Fruit fly (Drosophila melanogaster): Measurements from ENCODE around the gene RNaseX25.

The RNaseX25 gene

DNA sequence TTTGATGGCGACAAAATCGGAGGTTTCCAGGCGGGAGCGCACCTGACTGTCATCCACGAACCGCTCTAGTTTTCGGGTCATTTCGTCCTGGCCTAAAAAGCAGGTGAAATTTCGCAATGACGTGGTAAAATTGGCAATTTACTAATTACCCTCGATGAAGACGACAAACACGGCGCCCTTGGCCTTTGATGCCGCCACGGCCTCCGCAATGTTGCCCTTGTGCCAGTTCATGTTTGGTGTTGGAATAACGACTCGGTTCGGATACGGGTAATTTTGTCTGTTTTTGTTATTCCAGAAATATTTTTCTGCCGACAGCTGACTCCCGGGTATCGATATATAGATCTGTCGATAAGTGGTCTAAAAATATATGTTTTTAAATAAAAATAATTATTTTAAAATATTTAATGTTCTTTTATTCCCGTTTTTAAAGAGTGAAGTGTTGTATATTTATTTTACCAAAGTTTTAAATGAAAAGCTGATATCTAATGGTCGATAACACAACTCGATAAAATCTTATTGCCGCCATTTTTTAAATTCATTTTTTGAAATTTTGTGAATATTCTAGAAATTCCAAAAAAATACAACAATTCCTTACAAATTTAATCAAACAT, 4.4 kb downstream of the RNaseX25 start, which contains the start of gene CG8042:
Gene CG8042, minus strand, starts transcription at position 321 of the 611 bp plus-strand sequence.
- TF ChIP-seq cnc (optimal IDR thresholded peaks at IDR 0.05) (peak in 1 of 2 experiments; percentile 63), tj (GFP tag; optimal IDR thresholded peaks at IDR 0.05) (no peak), kay (GFP tag; ENCODE audit: borderline replicate concordance) (no peak), CG12768 (GFP tag; optimal IDR thresholded peaks at IDR 0.05) (no peak), bab1 (GFP tag; optimal IDR thresholded peaks at IDR 0.05) (peak; percentile 25)

DNA sequence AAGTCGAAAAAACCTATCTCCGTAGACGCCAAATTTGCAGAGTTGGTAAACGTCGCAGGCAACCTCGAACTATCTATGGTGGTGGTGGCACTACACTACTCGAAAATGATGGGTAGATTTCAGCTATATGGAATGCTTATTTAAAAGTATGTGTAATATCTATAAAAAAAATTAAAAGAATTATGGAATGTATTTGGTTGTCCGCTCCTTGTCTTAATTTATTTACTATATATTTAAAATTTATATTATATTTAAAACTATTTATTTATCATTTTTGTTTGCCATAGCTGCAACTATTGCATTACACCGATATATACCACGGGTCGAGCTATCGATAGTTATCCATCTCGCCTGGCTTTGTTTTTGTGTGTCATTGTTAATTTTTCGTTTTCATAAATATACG, 5.7 kb downstream of the RNaseX25 start, which contains the start of the genes HP4 and CG8209:
Gene HP4, minus strand, starts transcription at position 74 of the 403 bp plus-strand sequence.
Gene CG8209, plus strand, starts transcription at position 326 of the 403 bp plus-strand sequence.
- TF ChIP-seq Clk (GFP tag; optimal IDR thresholded peaks at IDR 0.05) (peak; percentile 75), cic (GFP tag; optimal IDR thresholded peaks at IDR 0.05) (peak; percentile 37), tj (GFP tag; optimal IDR thresholded peaks at IDR 0.05) (peak; percentile 66), pad (GFP tag; optimal IDR thresholded peaks at IDR 0.05) (peak; percentile 78), CG7101 (tag; optimal IDR thresholded peaks at IDR 0.05) (peak; percentile 90), CG5204 (GFP tag; optimal IDR thresholded peaks at IDR 0.05) (no peak), toe (GFP tag; optimal IDR thresholded peaks at IDR 0.05) (no peak), kay (GFP tag; ENCODE audit: borderline replicate concordance) (no peak), CG11617 (GFP tag; optimal IDR thresholded peaks at IDR 0.05) (peak; percentile 86), cnc (optimal IDR thresholded peaks at IDR 0.05) (no peak), CG7045 (GFP tag; optimal IDR thresholded peaks at IDR 0.05) (peak; percentile 79), Hr96 (GFP tag; optimal IDR thresholded peaks at IDR 0.05) (no peak), Crg-1 (GFP tag; optimal IDR thresholded peaks at IDR 0.05) (peak; percentile 76), CG1620 (GFP tag; optimal IDR thresholded peaks at IDR 0.05) (peak; percentile 72), CG12768 (GFP tag; optimal IDR thresholded peaks at IDR 0.05) (peak; percentile 85), bab1 (GFP tag; optimal IDR thresholded peaks at IDR 0.05) (peak; percentile 85), Mnt (GFP tag; optimal IDR thresholded peaks at IDR 0.05) (peak; percentile 71), CG33017 (tag; optimal IDR thresholded peaks at IDR 0.05) (peak; percentile 81), CG14711 (tag; optimal IDR thresholded peaks at IDR 0.05) (peak; percentile 83), ovo (GFP tag; optimal IDR thresholded peaks at IDR 0.05) (peak; percentile 82)

DNA sequence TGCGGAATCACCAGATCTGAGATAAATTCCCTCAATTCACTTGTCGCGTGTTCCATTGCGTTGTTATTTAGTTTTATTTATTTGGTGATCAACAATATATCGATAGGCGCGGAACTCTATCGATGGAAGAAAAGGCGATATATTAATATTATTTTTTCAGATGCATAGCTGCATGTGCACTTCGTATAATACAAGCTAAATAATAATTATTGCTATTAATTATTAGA, 8.1 kb downstream of the RNaseX25 start, which contains the start of gene Pop4:
Gene Pop4, minus strand, starts transcription at position 101 of the 227 bp plus-strand sequence.
- TF ChIP-seq cic (GFP tag; optimal IDR thresholded peaks at IDR 0.05), result no peak
- TF ChIP-seq Crg-1 (GFP tag; optimal IDR thresholded peaks at IDR 0.05), result no peak
- no peak for TF ChIP-seq CG5204 (GFP tag; optimal IDR thresholded peaks at IDR 0.05)
- no peak for TF ChIP-seq CG1620 (GFP tag; optimal IDR thresholded peaks at IDR 0.05)
- TF ChIP-seq bab1 (GFP tag; optimal IDR thresholded peaks at IDR 0.05), result no peak
- no peak for TF ChIP-seq Hr96 (GFP tag; optimal IDR thresholded peaks at IDR 0.05)
- no peak for TF ChIP-seq ovo (GFP tag; optimal IDR thresholded peaks at IDR 0.05)
- no peak for TF ChIP-seq pad (GFP tag; optimal IDR thresholded peaks at IDR 0.05)

DNA sequence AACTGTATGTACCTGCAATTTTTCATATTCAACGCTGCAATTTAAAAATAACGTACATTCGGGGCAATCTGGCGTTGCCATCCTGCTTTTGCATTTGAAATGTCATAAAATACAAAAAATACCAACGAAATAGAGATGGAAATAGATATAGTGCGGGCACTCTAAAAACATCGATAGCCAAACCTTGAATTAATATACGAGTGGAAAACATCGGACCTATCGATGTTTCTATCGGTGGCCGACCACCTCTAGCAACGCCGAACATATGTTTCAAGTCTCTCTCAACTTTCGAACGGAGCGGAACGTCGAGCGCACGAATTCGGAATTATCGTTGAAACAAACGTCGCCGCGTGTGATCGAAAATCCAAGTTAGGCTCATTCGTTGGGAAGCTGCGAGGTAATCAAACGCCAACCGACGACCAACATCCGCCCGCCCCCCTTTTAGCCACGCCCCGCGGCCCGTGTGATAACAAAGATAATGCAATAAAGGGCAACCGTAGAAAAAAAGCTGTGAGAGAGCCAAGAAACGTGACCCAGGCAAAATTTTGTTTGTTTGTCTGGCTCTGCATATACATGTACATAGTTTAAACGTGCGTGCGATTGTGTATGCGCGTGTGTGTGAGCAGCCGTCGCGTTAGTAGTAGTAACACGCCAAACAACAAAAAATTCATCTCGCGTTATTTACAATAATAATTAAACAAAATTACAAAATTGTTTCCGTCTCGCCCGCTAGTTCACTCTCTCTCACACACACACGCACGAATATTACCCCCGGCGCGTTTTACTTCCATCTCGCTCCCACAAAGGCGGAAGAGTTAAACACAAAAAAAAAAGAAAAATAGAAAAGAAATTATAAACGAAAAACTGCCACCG, 8.6 kb downstream of the RNaseX25 start, which contains the start of gene nmo:
Gene nmo, plus strand, starts transcription at position 270 of the 873 bp plus-strand sequence.
- TF ChIP-seq Hr96 (GFP tag; optimal IDR thresholded peaks at IDR 0.05) (no peak), CG7045 (GFP tag; optimal IDR thresholded peaks at IDR 0.05) (no peak), cic (GFP tag; optimal IDR thresholded peaks at IDR 0.05) (peak; percentile 69), ovo (GFP tag; optimal IDR thresholded peaks at IDR 0.05) (no peak), CG11617 (GFP tag; optimal IDR thresholded peaks at IDR 0.05) (no peak), toe (GFP tag; optimal IDR thresholded peaks at IDR 0.05) (peak; percentile 55), CG14711 (tag; optimal IDR thresholded peaks at IDR 0.05) (peak; percentile 15), pad (GFP tag; optimal IDR thresholded peaks at IDR 0.05) (peak; percentile 9), CG7101 (tag; optimal IDR thresholded peaks at IDR 0.05) (no peak), Crg-1 (GFP tag; optimal IDR thresholded peaks at IDR 0.05) (no peak), Clk (GFP tag; optimal IDR thresholded peaks at IDR 0.05) (no peak), CG33017 (tag; optimal IDR thresholded peaks at IDR 0.05) (peak; percentile 37), CG1620 (GFP tag; optimal IDR thresholded peaks at IDR 0.05) (no peak), kay (GFP tag; ENCODE audit: borderline replicate concordance) (no peak), cnc (optimal IDR thresholded peaks at IDR 0.05) (no peak), bab1 (GFP tag; optimal IDR thresholded peaks at IDR 0.05) (peak; percentile 69), CG12768 (GFP tag; optimal IDR thresholded peaks at IDR 0.05) (peak; percentile 59), tj (GFP tag; optimal IDR thresholded peaks at IDR 0.05) (peak; percentile 54), CG5204 (GFP tag; optimal IDR thresholded peaks at IDR 0.05) (no peak), Mnt (GFP tag; optimal IDR thresholded peaks at IDR 0.05) (peak; percentile 65)

DNA sequence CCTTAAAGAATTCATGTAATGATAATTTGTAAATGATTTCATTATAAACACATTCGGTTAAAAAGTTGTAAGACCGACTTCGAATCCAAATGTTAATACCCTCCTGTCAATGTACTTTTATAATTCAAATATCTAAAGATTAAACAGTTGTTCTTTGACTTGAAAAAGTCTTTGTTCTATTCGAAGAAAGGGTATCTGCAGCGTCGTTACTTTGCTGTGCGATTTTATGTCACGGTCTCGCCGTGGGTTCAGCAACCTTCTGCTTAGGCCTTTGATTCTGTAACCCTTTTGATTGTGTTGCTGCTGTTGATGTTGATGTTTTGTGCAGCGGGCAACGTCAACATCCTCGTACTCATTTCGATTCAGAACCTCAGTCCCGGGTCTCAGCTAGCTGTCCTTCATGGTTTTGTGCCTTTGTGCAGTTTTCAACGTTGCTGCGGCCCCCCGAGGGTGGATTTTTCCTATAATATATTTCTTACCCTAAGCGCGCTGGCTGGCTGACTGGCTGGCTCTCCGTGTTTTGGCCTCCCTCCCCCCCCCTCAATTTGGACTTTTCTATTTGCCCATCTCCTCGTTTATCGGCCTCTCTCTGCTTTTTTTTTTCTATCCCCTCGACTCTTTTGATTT, 11.0 kb downstream of the RNaseX25 start:
- TF ChIP-seq Hr96 (GFP tag; optimal IDR thresholded peaks at IDR 0.05), result no peak

DNA sequence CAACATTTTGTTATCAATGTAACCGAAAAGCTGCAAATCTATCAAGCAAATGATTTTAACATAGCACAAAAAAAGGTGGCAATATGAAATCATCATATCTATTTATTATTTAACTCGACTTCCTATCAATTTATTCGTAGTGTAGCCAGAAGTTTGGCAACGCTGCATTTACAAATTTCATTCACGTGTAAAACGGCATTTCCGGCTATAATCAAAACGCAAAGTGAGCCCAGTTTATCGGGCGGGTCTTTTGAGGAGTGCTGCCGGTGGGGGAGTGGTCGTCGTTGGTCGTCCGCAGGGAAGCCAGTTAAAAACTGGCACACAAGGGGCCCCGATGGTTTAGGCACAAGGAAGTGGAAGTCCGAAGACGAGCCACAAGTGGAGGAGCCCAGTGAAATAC, 11.6 kb downstream of the RNaseX25 start:
- TF ChIP-seq kay (GFP tag; ENCODE audit: borderline replicate concordance) (no peak), Hr96 (GFP tag; optimal IDR thresholded peaks at IDR 0.05) (no peak), Crg-1 (GFP tag; optimal IDR thresholded peaks at IDR 0.05) (no peak), CG1620 (GFP tag; optimal IDR thresholded peaks at IDR 0.05) (no peak), CG14711 (tag; optimal IDR thresholded peaks at IDR 0.05) (no peak), cnc (optimal IDR thresholded peaks at IDR 0.05) (no peak), CG12768 (GFP tag; optimal IDR thresholded peaks at IDR 0.05) (no peak), pad (GFP tag; optimal IDR thresholded peaks at IDR 0.05) (no peak), CG7045 (GFP tag; optimal IDR thresholded peaks at IDR 0.05) (no peak), toe (GFP tag; optimal IDR thresholded peaks at IDR 0.05) (no peak), Mnt (GFP tag; optimal IDR thresholded peaks at IDR 0.05) (no peak), Clk (GFP tag; optimal IDR thresholded peaks at IDR 0.05) (no peak), cic (GFP tag; optimal IDR thresholded peaks at IDR 0.05) (no peak), CG7101 (tag; optimal IDR thresholded peaks at IDR 0.05) (no peak), ovo (GFP tag; optimal IDR thresholded peaks at IDR 0.05) (no peak), bab1 (GFP tag; optimal IDR thresholded peaks at IDR 0.05) (no peak)
